Worm (Caenorhabditis elegans) whole organism, young adult: ENCODE results near the gene clec-165.

Source experiments
- B0035.1 ChIP-seq: sonication (generic microtip); optimal IDR thresholded peaks from 2 replicates; lab custom pipeline; 2016; ENCODE audit warnings: missing genetic modification characterization, mild to moderate bottlenecking, missing compliant biosample characterization, missing genotype, missing genetic modification reagents
- B0261.1 ChIP-seq: sonication (generic microtip); optimal IDR thresholded peaks from 2 replicates; lab custom pipeline; 2016; ENCODE audit warnings: mild to moderate bottlenecking, missing genetic modification characterization, moderate library complexity, missing compliant biosample characterization
- B0336.3 ChIP-seq: fragments of 200-800 bp; sonication (Bioruptor generic); IDR thresholded peaks from 2 replicates; pipeline ENCODE4 v1.3.6; 2022; ENCODE audit warnings: missing genetic modification characterization, missing compliant biosample characterization
- C06A6.2 ChIP-seq: fragments of 200-800 bp; sonication (Bioruptor generic); conservative IDR thresholded peaks from 2 replicates; pipeline ENCODE4 v1.3.6; 2022; ENCODE audit warnings: missing genetic modification characterization, missing compliant biosample characterization
- C17E4.6 ChIP-seq: fragments of 200-800 bp; sonication (Bioruptor generic); IDR thresholded peaks from 2 replicates; pipeline ENCODE4 v1.3.6; 2022; ENCODE audit warnings: missing genetic modification reagents, missing genetic modification characterization, missing compliant biosample characterization
- D2030.7 ChIP-seq: fragments of 200-800 bp; sonication (Bioruptor generic); IDR thresholded peaks from 2 replicates; pipeline ENCODE4 v1.3.6; 2022; ENCODE audit warnings: missing genetic modification reagents, missing genetic modification characterization, missing compliant biosample characterization
- F23B12.7 ChIP-seq: sonication (generic microtip); optimal IDR thresholded peaks from 2 replicates; lab custom pipeline; 2017; ENCODE audit warnings: missing genetic modification characterization, mild to moderate bottlenecking, missing compliant biosample characterization, antibody characterized with exemption, moderate library complexity; ENCODE audit not compliant: insufficient read depth
- F33H1.4 ChIP-seq: fragments of 200-800 bp; sonication (Bioruptor generic); IDR thresholded peaks from 2 replicates; pipeline ENCODE4 v1.3.6; 2022; ENCODE audit warnings: missing genetic modification reagents, missing genetic modification characterization, missing compliant biosample characterization
- F52B5.7 ChIP-seq: sonication (generic microtip); optimal IDR thresholded peaks from 2 replicates; lab custom pipeline; 2016; ENCODE audit warnings: mild to moderate bottlenecking, missing genetic modification characterization, missing compliant biosample characterization
- T07F8.4 ChIP-seq: sonication (generic microtip); optimal IDR thresholded peaks from 2 replicates; lab custom pipeline; 2016; ENCODE audit warnings: mild to moderate bottlenecking, missing genetic modification characterization, moderate library complexity, missing compliant biosample characterization
- Y67H2A.10 ChIP-seq: fragments of 200-800 bp; sonication (Bioruptor generic); conservative IDR thresholded peaks from 2 replicates; pipeline ENCODE4 v1.3.6; 2022; ENCODE audit warnings: missing genetic modification reagents, missing genetic modification characterization, missing compliant biosample characterization
- Y95B8A.8 ChIP-seq: fragments of 200-800 bp; sonication (Bioruptor generic); IDR thresholded peaks from 2 replicates; pipeline ENCODE4 v1.3.6; 2022; ENCODE audit warnings: missing genetic modification reagents, missing genetic modification characterization, missing compliant biosample characterization
- atf-7 ChIP-seq: sonication (generic microtip); optimal IDR thresholded peaks from 2 replicates; lab custom pipeline; 2017; ENCODE audit warnings: mild to moderate bottlenecking, missing genetic modification characterization, missing compliant biosample characterization
- bed-1 ChIP-seq: fragments of 200-800 bp; sonication (Bioruptor generic); IDR thresholded peaks from 2 replicates; pipeline ENCODE4 v1.3.6; 2022; ENCODE audit warnings: missing genetic modification reagents, missing genetic modification characterization, missing compliant biosample characterization
- cebp-1 ChIP-seq, 2 experiments: fragments of 200-800 bp in 1 of 2; sonication (Bioruptor generic) in 1 of 2; sonication (generic microtip) in 1 of 2; IDR thresholded peaks in 1 of 2; optimal IDR thresholded peaks in 1 of 2; 2 replicates each; pipeline versions ENCODE4 v1.3.6 to Lab custom; 2017 to 2022; ENCODE audit warnings: missing compliant biosample characterization in 2 of 2, missing genetic modification characterization in 2 of 2, mild to moderate bottlenecking in 1 of 2, missing genetic modification reagents in 1 of 2, moderate library complexity in 1 of 2
- ceh-27 ChIP-seq: fragments of 200-800 bp; sonication (Bioruptor generic); optimal IDR thresholded peaks from 2 replicates; lab custom pipeline; 2018; ENCODE audit warnings: mild to moderate bottlenecking, missing genetic modification characterization, moderate library complexity, missing compliant biosample characterization
- chd-7 ChIP-seq: sonication (generic microtip); optimal IDR thresholded peaks from 2 replicates; lab custom pipeline; 2016; ENCODE audit warnings: mild to moderate bottlenecking, missing genetic modification characterization, moderate library complexity, missing compliant biosample characterization
- die-1 ChIP-seq: sonication (generic microtip); optimal IDR thresholded peaks from 2 replicates; lab custom pipeline; 2016; ENCODE audit warnings: missing genotype, mild to moderate bottlenecking, missing genetic modification characterization, missing compliant biosample characterization
- egl-18 ChIP-seq: fragments of 200-800 bp; sonication (Bioruptor generic); IDR thresholded peaks from 2 replicates; pipeline ENCODE4 v1.3.6; 2022; ENCODE audit warnings: missing genetic modification reagents, missing genetic modification characterization, missing compliant biosample characterization
- egrh-3 ChIP-seq: fragments of 200-800 bp; sonication (Bioruptor generic); IDR thresholded peaks from 2 replicates; pipeline ENCODE4 v1.3.6; 2022; ENCODE audit warnings: missing genetic modification reagents, missing genetic modification characterization, missing compliant biosample characterization
- hlh-26 ChIP-seq: fragments of 200-800 bp; sonication (Bioruptor generic); conservative IDR thresholded peaks from 2 replicates; pipeline ENCODE4 v1.3.6; 2022; ENCODE audit warnings: missing genetic modification reagents, missing genetic modification characterization, missing compliant biosample characterization
- lin-40 ChIP-seq: sonication (generic microtip); optimal IDR thresholded peaks from 2 replicates; lab custom pipeline; 2016; ENCODE audit warnings: missing genetic modification characterization, mild to moderate bottlenecking, missing compliant biosample characterization, missing genotype, missing genetic modification reagents
- lin-54 ChIP-seq: fragments of 200-800 bp; sonication (Bioruptor generic); optimal IDR thresholded peaks from 2 replicates; lab custom pipeline; 2018; ENCODE audit warnings: mild to moderate bottlenecking, missing genetic modification characterization, missing compliant biosample characterization
- lsl-1 ChIP-seq: fragments of 200-800 bp; sonication (Bioruptor generic); optimal IDR thresholded peaks from 2 replicates; lab custom pipeline; 2018; ENCODE audit warnings: mild to moderate bottlenecking, missing genetic modification characterization, moderate library complexity, missing compliant biosample characterization
- madf-3 ChIP-seq: fragments of 200-800 bp; sonication (Bioruptor generic); IDR thresholded peaks from 2 replicates; pipeline ENCODE4 v1.3.6; 2022; ENCODE audit warnings: missing genetic modification reagents, missing genetic modification characterization, missing compliant biosample characterization
- madf-6 ChIP-seq: fragments of 200-800 bp; sonication (Bioruptor generic); IDR thresholded peaks from 2 replicates; pipeline ENCODE4 v1.3.6; 2022; ENCODE audit warnings: missing genetic modification reagents, missing genetic modification characterization, missing compliant biosample characterization
- madf-8 ChIP-seq: fragments of 200-800 bp; sonication (Bioruptor generic); conservative IDR thresholded peaks from 2 replicates; pipeline ENCODE4 v1.3.6; 2022; ENCODE audit warnings: missing genetic modification reagents, missing genetic modification characterization, missing compliant biosample characterization
- mcd-1 ChIP-seq: fragments of 200-800 bp; sonication (Bioruptor generic); IDR thresholded peaks from 2 replicates; pipeline ENCODE4 v1.3.6; 2022; ENCODE audit warnings: missing genetic modification reagents, missing genetic modification characterization, missing compliant biosample characterization
- nfya-1 ChIP-seq: sonication (generic microtip); optimal IDR thresholded peaks from 2 replicates; lab custom pipeline; 2017; ENCODE audit warnings: antibody characterized with exemption, missing compliant biosample characterization, missing genetic modification characterization, borderline replicate concordance; ENCODE audit not compliant: insufficient read depth
- nhr-120 ChIP-seq: fragments of 200-800 bp; sonication (Bioruptor generic); IDR thresholded peaks from 2 replicates; pipeline ENCODE4 v1.3.6; 2022; ENCODE audit warnings: missing genetic modification characterization, missing compliant biosample characterization
- pha-4 ChIP-seq: fragments of 150-350 bp; sonication (generic microtip); optimal IDR thresholded peaks from 2 replicates; lab custom pipeline; 2014; ENCODE audit warnings: missing biosample characterization, missing genetic modification reagents, missing genetic modification characterization
- repo-1 ChIP-seq: sonication (generic microtip); optimal IDR thresholded peaks from 2 replicates; lab custom pipeline; 2017; ENCODE audit warnings: mild to moderate bottlenecking, missing genetic modification characterization, missing compliant biosample characterization
- rpc-1 ChIP-seq, 2 experiments: fragments of 150-350 bp in 1 of 2; sonication (generic microtip) in 1 of 2; optimal IDR thresholded peaks; 2 replicates each; lab custom pipeline; 2014 to 2018; ENCODE audit warnings: missing biosample characterization in 1 of 2, missing genetic modification characterization in 1 of 2, missing genetic modification reagents in 1 of 2, missing genotype in 1 of 2
- sea-2 ChIP-seq: fragments of 200-800 bp; sonication (Bioruptor generic); IDR thresholded peaks from 2 replicates; pipeline ENCODE4 v1.3.6; 2022; ENCODE audit warnings: missing genetic modification characterization, missing compliant biosample characterization
- snpc-1.1 ChIP-seq: sonication (generic microtip); optimal IDR thresholded peaks from 2 replicates; lab custom pipeline; 2017; ENCODE audit warnings: missing genetic modification characterization, mild to moderate bottlenecking, missing compliant biosample characterization, antibody characterized with exemption, moderate library complexity, missing genotype, missing genetic modification reagents; ENCODE audit not compliant: insufficient read depth
- snpc-3.4 ChIP-seq: sonication (generic microtip); optimal IDR thresholded peaks from 2 replicates; lab custom pipeline; 2017; ENCODE audit warnings: missing genetic modification characterization, mild to moderate bottlenecking, missing compliant biosample characterization, antibody characterized with exemption, moderate library complexity, missing genotype, missing genetic modification reagents
- snpc-4 ChIP-seq, 5 experiments: fragments of 150-350 bp in 1 of 5; sonication (generic microtip) in 4 of 5; optimal IDR thresholded peaks; 2 replicates each; lab custom pipeline; 2014 to 2018; ENCODE audit warnings: missing genetic modification characterization in 5 of 5, missing biosample characterization in 3 of 5, antibody characterized with exemption in 2 of 5, mild to moderate bottlenecking in 2 of 5, missing compliant biosample characterization in 2 of 5, missing genotype in 2 of 5, moderate library complexity in 2 of 5, missing genetic modification reagents in 1 of 5
- somi-1 ChIP-seq: fragments of 200-800 bp; sonication (Bioruptor generic); optimal IDR thresholded peaks from 2 replicates; lab custom pipeline; 2018; ENCODE audit warnings: mild to moderate bottlenecking, missing genetic modification characterization, missing compliant biosample characterization
- sptf-2 ChIP-seq: fragments of 200-800 bp; sonication (Bioruptor generic); optimal IDR thresholded peaks from 2 replicates; lab custom pipeline; 2018; ENCODE audit warnings: mild to moderate bottlenecking, missing genetic modification characterization, missing compliant biosample characterization
- tbp1 ChIP-seq: fragments of 200-800 bp; sonication (Bioruptor generic); optimal IDR thresholded peaks from 2 replicates; lab custom pipeline; 2018; ENCODE audit warnings: mild to moderate bottlenecking, missing genetic modification characterization, missing compliant biosample characterization
- tlf-1 ChIP-seq: fragments of 200-800 bp; sonication (Bioruptor generic); optimal IDR thresholded peaks from 2 replicates; lab custom pipeline; 2018; ENCODE audit warnings: mild to moderate bottlenecking, missing genetic modification characterization, missing compliant biosample characterization
- unc-62 ChIP-seq: fragments of 150-350 bp; optimal IDR thresholded peaks from 2 replicates; lab custom pipeline; 2014; ENCODE audit warnings: missing biosample characterization, missing genetic modification reagents, missing genetic modification characterization
- xnd-1 ChIP-seq: sonication (generic microtip); optimal IDR thresholded peaks from 2 replicates; lab custom pipeline; 2016; ENCODE audit warnings: missing genotype, missing genetic modification reagents, missing genetic modification characterization, missing compliant biosample characterization
- zfh-2 ChIP-seq: fragments of 200-800 bp; sonication (Bioruptor generic); conservative IDR thresholded peaks from 2 replicates; pipeline ENCODE4 v1.3.6; 2022; ENCODE audit warnings: missing genetic modification reagents, missing genetic modification characterization, missing compliant biosample characterization
- ztf-22 ChIP-seq: fragments of 200-800 bp; sonication (Bioruptor generic); optimal IDR thresholded peaks from 2 replicates; lab custom pipeline; 2018; ENCODE audit warnings: mild to moderate bottlenecking, missing genetic modification characterization, moderate library complexity, missing compliant biosample characterization
- ztf-26 ChIP-seq: sonication (generic microtip); optimal IDR thresholded peaks from 2 replicates; lab custom pipeline; 2017; ENCODE audit warnings: missing genetic modification characterization, missing compliant biosample characterization
- ztf-3 ChIP-seq: fragments of 200-800 bp; sonication (Bioruptor generic); optimal IDR thresholded peaks from 2 replicates; lab custom pipeline; 2018; ENCODE audit warnings: mild to moderate bottlenecking, missing genetic modification characterization, missing compliant biosample characterization

The clec-165 gene

DNA sequence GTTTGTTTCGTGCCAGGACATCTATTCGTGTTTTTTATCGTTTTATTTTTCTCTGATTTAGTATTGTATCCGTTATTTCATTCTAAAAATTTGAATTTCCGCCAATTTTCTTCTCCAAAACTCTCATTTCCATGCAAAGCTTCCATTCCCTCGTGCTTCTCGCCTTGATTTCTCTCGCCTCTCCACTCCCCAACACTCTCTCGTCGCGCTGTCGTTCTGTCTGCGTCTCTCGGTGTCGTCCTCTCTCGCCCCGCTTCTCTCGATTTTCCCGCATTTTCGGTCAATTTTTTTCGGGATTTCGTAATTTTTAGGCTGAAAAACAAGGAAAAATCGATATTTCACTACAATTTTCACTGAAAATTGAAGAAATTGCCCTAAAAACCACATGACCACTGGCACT, 27.9 kb upstream of the clec-165 start, which contains the start of gene C09E9.1 (continued):
- TF ChIP-seq B0035.1 (tag; lab: Kevin White, UChicago) (no peak), ztf-26 (tag; lab: Kevin White, UChicago) (no peak), nhr-120 (GFP tag; lab: Robert Waterston, UW) (no peak), ztf-3 (GFP tag; lab: Kevin White, UChicago) (no peak), die-1 (tag; lab: Kevin White, UChicago) (no peak), ztf-22 (no peak), bed-1 (GFP tag; lab: Robert Waterston, UW) (no peak), pha-4 (tag; lab: Kevin White, UChicago) (peak; percentile 43), rpc-1 (optimal IDR thresholded peaks at IDR 0.05; lab: Kevin White, UChicago) (no peak), rpc-1 (tag; optimal IDR thresholded peaks at IDR 0.05; lab: Kevin White, UChicago) (no peak), sptf-2 (GFP tag; lab: Kevin White, UChicago) (no peak), snpc-1.1 (tag; lab: Kevin White, UChicago) (no peak), madf-6 (GFP tag; lab: Robert Waterston, UW) (peak; percentile 67), Y67H2A.10 (GFP tag; lab: Robert Waterston, UW) (no peak), C17E4.6 (GFP tag; lab: Robert Waterston, UW) (no peak), tlf-1 (GFP tag; lab: Kevin White, UChicago) (no peak), Y95B8A.8 (GFP tag; lab: Robert Waterston, UW) (no peak), snpc-3.4 (no peak), C06A6.2 (GFP tag; lab: Robert Waterston, UW) (no peak; the same call in 1 of the 2 replicates), unc-62 (no peak), B0261.1 (tag; lab: Kevin White, UChicago) (no peak), madf-3 (no peak), lin-40 (no peak), madf-8 (GFP tag; lab: Robert Waterston, UW) (peak; percentile 34; the same call in 1 of the 2 replicates), hlh-26 (GFP tag; lab: Robert Waterston, UW) (no peak), somi-1 (GFP tag; lab: Kevin White, UChicago) (no peak), ceh-27 (GFP tag; lab: Kevin White, UChicago) (peak; percentile 9), snpc-4 (GFP tag; optimal IDR thresholded peaks at IDR 0.05; lab: Kevin White, UChicago) (no peak), snpc-4 (tag; optimal IDR thresholded peaks at IDR 0.05; lab: Kevin White, UChicago) (peak in 3 of 4 experiments; percentile 11 to 44 (median 38)), chd-7 (tag; lab: Kevin White, UChicago) (no peak), cebp-1 (GFP tag; IDR thresholded peaks at IDR 0.05; lab: Robert Waterston, UW) (peak; percentile 63; the same call in 1 of the 2 replicates), cebp-1 (tag; optimal IDR thresholded peaks at IDR 0.05; lab: Kevin White, UChicago) (peak; percentile 92), xnd-1 (tag; lab: Kevin White, UChicago) (no peak), atf-7 (tag; lab: Kevin White, UChicago) (no peak), sea-2 (GFP tag; lab: Robert Waterston, UW) (no peak), F23B12.7 (tag; lab: Kevin White, UChicago) (peak; percentile 19), tbp1 (GFP tag; lab: Kevin White, UChicago) (no peak), repo-1 (tag; lab: Kevin White, UChicago) (no peak), F52B5.7 (tag; lab: Kevin White, UChicago) (no peak), mcd-1 (GFP tag; lab: Robert Waterston, UW) (peak; percentile 72), lsl-1 (peak; percentile 74), B0336.3 (no peak), zfh-2 (GFP tag; lab: Robert Waterston, UW) (peak; percentile 88), T07F8.4 (tag; lab: Kevin White, UChicago) (no peak), egl-18 (GFP tag; lab: Robert Waterston, UW) (no peak), egrh-3 (no peak; the same call in 1 of the 2 replicates), D2030.7 (GFP tag; lab: Robert Waterston, UW) (peak; percentile 49), F33H1.4 (peak; percentile 48), nfya-1 (tag; lab: Kevin White, UChicago) (no peak), lin-54 (GFP tag; lab: Kevin White, UChicago) (peak; percentile 79)
